Worm (Caenorhabditis elegans) whole organism, late embryonic: ENCODE measurements around the gene C13A2.12.

ENCODE experiments used
- F13H6.1 ChIP-seq: sonication (generic microtip); optimal IDR thresholded peaks from 2 replicates; lab custom pipeline; 2016; ENCODE audit warnings: missing genetic modification characterization, missing compliant biosample characterization
- fkh-10 ChIP-seq: fragments of 150-350 bp; optimal IDR thresholded peaks from 2 replicates; lab custom pipeline; 2014; ENCODE audit warnings: missing biosample characterization, missing genetic modification reagents, missing genetic modification characterization
- mec-3 ChIP-seq: sonication (generic microtip); optimal IDR thresholded peaks from 2 replicates; lab custom pipeline; 2016; ENCODE audit warnings: borderline replicate concordance, missing genetic modification characterization, missing compliant biosample characterization
- tbx-7 ChIP-seq: sonication (generic microtip); optimal IDR thresholded peaks from 2 replicates; lab custom pipeline; 2016; ENCODE audit warnings: missing genotype, missing genetic modification characterization, missing compliant biosample characterization

- TF ChIP-seq mec-3 (tag; lab: Kevin White, UChicago) (no peak), fkh-10 (no peak), tbx-7 (tag; lab: Kevin White, UChicago) (no peak), F13H6.1 (tag; lab: Kevin White, UChicago) (no peak)
Measured at ce11 chrV:7258965-7259364, at the start of gene C13A2.12.
